Fruit fly (Drosophila melanogaster): ENCODE measurements around the gene lft.

Gene lft

DNA sequence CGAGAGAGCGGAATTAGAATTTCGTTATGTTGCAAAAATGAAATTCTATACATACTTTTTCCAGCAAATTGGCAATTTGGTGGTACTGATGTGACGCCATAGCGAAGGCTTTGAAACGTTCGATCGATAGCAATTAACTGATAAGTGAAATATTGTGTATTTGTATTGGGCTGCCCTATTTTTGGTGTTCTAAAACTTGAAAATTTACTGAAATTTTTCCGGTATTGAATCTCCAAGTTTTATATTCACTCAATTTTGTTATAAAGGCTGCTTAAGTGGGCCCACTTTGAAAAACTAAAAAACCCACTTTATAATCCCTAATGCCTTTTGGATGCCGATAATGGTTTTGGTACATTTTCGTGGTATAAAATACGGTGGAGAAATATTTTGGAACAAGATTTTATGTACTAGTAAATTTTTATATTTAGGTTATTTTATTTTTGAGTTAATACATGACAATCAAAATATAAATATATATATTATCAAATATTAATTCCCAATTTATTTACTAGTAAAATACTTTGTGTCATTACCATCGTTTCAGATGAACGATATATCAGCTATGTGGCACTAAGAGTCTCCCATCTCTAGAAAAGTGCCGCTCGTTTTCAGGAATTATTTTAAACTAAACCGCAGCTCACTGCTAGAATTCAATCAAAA, 1.7 kb upstream of the lft start, which contains the start of the genes Cand1 and pim (continued):
- TF ChIP-seq CG10147 (GFP tag; optimal IDR thresholded peaks at IDR 0.05): peak; percentile 25
- no peak for TF ChIP-seq lbe (GFP tag; optimal IDR thresholded peaks at IDR 0.05)
- TF ChIP-seq CG7745 (tag; optimal IDR thresholded peaks at IDR 0.05): no peak
- TF ChIP-seq HLH4C (GFP tag; IDR thresholded peaks at IDR 0.05; ENCODE audit: partially characterized antibody): peak; percentile 54; the same call in 1 of the 3 replicates
- TF ChIP-seq Dek (tag; optimal IDR thresholded peaks at IDR 0.05): no peak
- TF ChIP-seq toy (GFP tag; IDR thresholded peaks at IDR 0.05): no peak
- TF ChIP-seq CG31441 (GFP tag; IDR thresholded peaks at IDR 0.05): no peak
- peak; percentile 80 for TF ChIP-seq Scr (GFP tag; IDR thresholded peaks at IDR 0.05; ENCODE audit: partially characterized antibody)
- peak; percentile 59 for TF ChIP-seq CG12391 (tag; optimal IDR thresholded peaks at IDR 0.05)
- no peak for TF ChIP-seq pb (GFP tag; optimal IDR thresholded peaks at IDR 0.05)
- TF ChIP-seq stwl (tag; optimal IDR thresholded peaks at IDR 0.05): peak; percentile 42
- TF ChIP-seq CG10462 (GFP tag; optimal IDR thresholded peaks at IDR 0.05): no peak
- no peak for TF ChIP-seq so (GFP tag; IDR thresholded peaks at IDR 0.05)
- TF ChIP-seq CG8281 (tag; optimal IDR thresholded peaks at IDR 0.05): no peak
- no peak for TF ChIP-seq CG32532 (GFP tag; IDR thresholded peaks at IDR 0.05)
- no peak for TF ChIP-seq ftz-f1 (GFP tag; optimal IDR thresholded peaks at IDR 0.05)
- TF ChIP-seq MESR4 (GFP tag; optimal IDR thresholded peaks at IDR 0.05): peak; percentile 57
- no peak for TF ChIP-seq gro (GFP tag; optimal IDR thresholded peaks at IDR 0.05)
- TF ChIP-seq da (GFP tag; optimal IDR thresholded peaks at IDR 0.05): no peak
- TF ChIP-seq salm (tag; optimal IDR thresholded peaks at IDR 0.05): no peak
- TF ChIP-seq C15 (GFP tag; IDR thresholded peaks at IDR 0.05): no peak
- TF ChIP-seq CG16863 (GFP tag; optimal IDR thresholded peaks at IDR 0.05): no peak
- TF ChIP-seq Fer2 (tag; optimal IDR thresholded peaks at IDR 0.05): no peak
- no peak for TF ChIP-seq Hr78 (GFP tag; optimal IDR thresholded peaks at IDR 0.05)
- no peak for TF ChIP-seq lilli (GFP tag; optimal IDR thresholded peaks at IDR 0.05)
- no peak for TF ChIP-seq crc (GFP tag; optimal IDR thresholded peaks at IDR 0.05)
- TF ChIP-seq Hr39 (optimal IDR thresholded peaks at IDR 0.05): no peak
- TF ChIP-seq her (GFP tag; optimal IDR thresholded peaks at IDR 0.05): no peak
- TF ChIP-seq dati (GFP tag; IDR thresholded peaks at IDR 0.05): no peak
- TF ChIP-seq Hr51 (GFP tag; optimal IDR thresholded peaks at IDR 0.05): no peak
- TF ChIP-seq vnd (GFP tag; IDR thresholded peaks at IDR 0.05; ENCODE audit: partially characterized antibody): peak; percentile 33; the same call in 1 of the 3 replicates
- TF ChIP-seq CG10431 (GFP tag; optimal IDR thresholded peaks at IDR 0.05): peak; percentile 36

DNA sequence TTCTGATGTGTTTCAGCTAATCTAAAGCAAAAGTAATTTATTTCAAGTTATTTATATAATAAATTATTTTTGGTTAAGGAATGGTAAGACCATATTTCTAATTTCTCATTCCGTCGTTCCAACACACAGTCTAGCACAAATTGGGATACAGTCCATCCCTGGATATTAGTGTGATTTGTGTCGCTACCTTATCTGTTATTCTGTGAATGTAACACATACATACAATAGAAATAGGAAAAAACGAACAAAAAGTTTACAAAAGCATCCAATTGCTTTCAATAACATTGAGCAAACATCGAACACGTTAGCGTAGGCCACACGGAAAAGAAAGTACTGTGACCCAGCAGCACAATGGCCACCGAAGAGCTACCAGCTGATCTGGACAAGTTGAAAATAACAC, 2.3 kb downstream of the lft start, which contains the start of gene CG5056:
TSS of gene CG5056 (plus strand) at position 168 of the 400 bp plus-strand sequence.
- no peak for TF ChIP-seq CoRest (tag; optimal IDR thresholded peaks at IDR 0.05)
- peak; percentile 57 for TF ChIP-seq CG10267 (tag; optimal IDR thresholded peaks at IDR 0.05)
- no peak for TF ChIP-seq CG8765 (GFP tag; IDR thresholded peaks at IDR 0.05)
- TF ChIP-seq CG31365 (tag; optimal IDR thresholded peaks at IDR 0.05): no peak
- no peak for TF ChIP-seq CG34422 (GFP tag; IDR thresholded peaks at IDR 0.05)
- no peak for TF ChIP-seq CG7963 (GFP tag; IDR thresholded peaks at IDR 0.05; ENCODE audit: partially characterized antibody)
- no peak for TF ChIP-seq CG11085 (GFP tag; IDR thresholded peaks at IDR 0.05)
- no peak for TF ChIP-seq sim (GFP tag; IDR thresholded peaks at IDR 0.05)
- no peak for TF ChIP-seq tin (GFP tag; optimal IDR thresholded peaks at IDR 0.05)
- no peak for TF ChIP-seq CG12236 (GFP tag; optimal IDR thresholded peaks at IDR 0.05)
- TF ChIP-seq CG9876 (GFP tag; optimal IDR thresholded peaks at IDR 0.05): no peak
- no peak for TF ChIP-seq Usf (GFP tag; optimal IDR thresholded peaks at IDR 0.05)
- no peak for TF ChIP-seq CG11695 (GFP tag; IDR thresholded peaks at IDR 0.05)
- TF ChIP-seq ATbp (GFP tag; optimal IDR thresholded peaks at IDR 0.05): no peak
- TF ChIP-seq CG4707 (GFP tag; optimal IDR thresholded peaks at IDR 0.05): no peak
- no peak for TF ChIP-seq eyg (GFP tag; optimal IDR thresholded peaks at IDR 0.05)
- TF ChIP-seq CG2199 (GFP tag; IDR thresholded peaks at IDR 0.05): no peak
- no peak for TF ChIP-seq fru (optimal IDR thresholded peaks at IDR 0.05)
- TF ChIP-seq bcd (GFP tag; optimal IDR thresholded peaks at IDR 0.05): no peak
- TF ChIP-seq CG3726 (GFP tag; IDR thresholded peaks at IDR 0.05): no peak
- no peak for TF ChIP-seq D19A (tag; optimal IDR thresholded peaks at IDR 0.05)

Data from whole organism, embryonic.